Worm (Caenorhabditis elegans) whole organism, L2 larva: ENCODE results near the gene hot-8.

ENCODE experiments used
- C34F6.9 ChIP-seq: fragments of 150-350 bp; optimal IDR thresholded peaks from 2 replicates; lab custom pipeline; 2014; ENCODE audit warnings: missing biosample characterization, missing genetic modification characterization
- R02D3.7 ChIP-seq: fragments of 150-350 bp; optimal IDR thresholded peaks from 2 replicates; lab custom pipeline; 2014; ENCODE audit warnings: missing biosample characterization, missing genetic modification characterization
- Y55F3AM.14 ChIP-seq: fragments of 200-800 bp; sonication (Bioruptor generic); optimal IDR thresholded peaks from 2 replicates; lab custom pipeline; 2018; ENCODE audit warnings: mild to moderate bottlenecking, missing genetic modification characterization, missing compliant biosample characterization
- alr-1 ChIP-seq: fragments of 150-350 bp; optimal IDR thresholded peaks from 2 replicates; lab custom pipeline; 2014; ENCODE audit warnings: missing biosample characterization, missing genetic modification characterization
- ceh-16 ChIP-seq: fragments of 150-350 bp; optimal IDR thresholded peaks from 2 replicates; lab custom pipeline; 2014; ENCODE audit warnings: missing biosample characterization, missing genetic modification characterization
- dmd-4 ChIP-seq: sonication (generic microtip); optimal IDR thresholded peaks from 2 replicates; lab custom pipeline; 2017; ENCODE audit warnings: missing biosample characterization, missing genetic modification characterization
- egl-27 ChIP-seq: sonication (generic microtip); optimal IDR thresholded peaks from 3 replicates; lab custom pipeline; 2017; ENCODE audit warnings: missing biosample characterization, missing genetic modification reagents, missing genetic modification characterization
- elt-3 ChIP-seq: sonication (generic microtip); optimal IDR thresholded peaks from 2 replicates; lab custom pipeline; 2017; ENCODE audit warnings: missing biosample characterization, missing genetic modification characterization
- lin-13 ChIP-seq: fragments of 150-350 bp; optimal IDR thresholded peaks from 2 replicates; lab custom pipeline; 2014; ENCODE audit warnings: missing biosample characterization, missing genetic modification reagents, missing genetic modification characterization
- nhr-129 ChIP-seq: fragments of 150-350 bp; optimal IDR thresholded peaks from 2 replicates; lab custom pipeline; 2014; ENCODE audit warnings: missing biosample characterization, missing genetic modification characterization
- nhr-6 ChIP-seq: fragments of 150-350 bp; optimal IDR thresholded peaks from 2 replicates; lab custom pipeline; 2014; ENCODE audit warnings: missing biosample characterization, missing genetic modification characterization
- sem-4 ChIP-seq: fragments of 150-350 bp; optimal IDR thresholded peaks from 2 replicates; lab custom pipeline; 2014; ENCODE audit warnings: missing biosample characterization, missing genetic modification reagents, missing genetic modification characterization
- skn-1 ChIP-seq: sonication (generic microtip); optimal IDR thresholded peaks from 2 replicates; lab custom pipeline; 2017; ENCODE audit warnings: missing biosample characterization, missing genetic modification characterization
- sma-9 ChIP-seq, 2 experiments: fragments of 150-350 bp in 1 of 2; sonication (generic microtip) in 1 of 2; optimal IDR thresholded peaks; 2 replicates each; lab custom pipeline; 2014 to 2016; ENCODE audit warnings: missing genetic modification characterization in 2 of 2, mild to moderate bottlenecking in 1 of 2, missing biosample characterization in 1 of 2, missing compliant biosample characterization in 1 of 2, missing genetic modification reagents in 1 of 2, moderate library complexity in 1 of 2
- unc-39 ChIP-seq: fragments of 150-350 bp; optimal IDR thresholded peaks from 2 replicates; lab custom pipeline; 2014; ENCODE audit warnings: missing biosample characterization, missing genetic modification characterization
- unc-55 ChIP-seq: fragments of 150-350 bp; sonication (generic microtip); optimal IDR thresholded peaks from 3 replicates; lab custom pipeline; 2014; ENCODE audit warnings: missing biosample characterization, missing genetic modification reagents, missing genetic modification characterization
- zag-1 ChIP-seq: fragments of 150-350 bp; optimal IDR thresholded peaks from 2 replicates; lab custom pipeline; 2014; ENCODE audit warnings: missing biosample characterization, missing genetic modification characterization
- ztf-1 ChIP-seq: fragments of 200-800 bp; sonication (Bioruptor generic); conservative IDR thresholded peaks from 2 replicates; pipeline ENCODE4 v1.3.6; 2022; ENCODE audit warnings: missing genetic modification characterization, missing compliant biosample characterization
- ztf-11 ChIP-seq: sonication (generic microtip); optimal IDR thresholded peaks from 2 replicates; lab custom pipeline; 2017; ENCODE audit warnings: missing biosample characterization, missing genetic modification characterization
- ztf-4 ChIP-seq: fragments of 150-350 bp; optimal IDR thresholded peaks from 2 replicates; lab custom pipeline; 2014; ENCODE audit warnings: missing biosample characterization, missing genetic modification characterization

hot-8 gene

ce11 chrX:1232074-1232473, 52.0 kb downstream of the hot-8 start:
- TF ChIP-seq nhr-6 = no peak
- no peak for TF ChIP-seq ceh-16 (tag; lab: Kevin White, UChicago)
- TF ChIP-seq elt-3 (tag; lab: Kevin White, UChicago) = no peak
- no peak for TF ChIP-seq lin-13 (GFP tag; lab: Kevin White, UChicago)
- TF ChIP-seq unc-55 = no peak
- TF ChIP-seq ztf-11 (tag; lab: Kevin White, UChicago) = no peak
- no peak for TF ChIP-seq sma-9 (GFP tag; optimal IDR thresholded peaks at IDR 0.05; lab: Kevin White, UChicago)
- TF ChIP-seq sma-9 (tag; optimal IDR thresholded peaks at IDR 0.05; lab: Kevin White, UChicago) = no peak
- no peak for TF ChIP-seq Y55F3AM.14
- TF ChIP-seq unc-39 (tag; lab: Kevin White, UChicago) = no peak
- TF ChIP-seq nhr-129 (tag; lab: Kevin White, UChicago) = no peak
- TF ChIP-seq egl-27 (tag; lab: Kevin White, UChicago) = no peak
- TF ChIP-seq skn-1 = no peak
- no peak for TF ChIP-seq R02D3.7 (tag; lab: Kevin White, UChicago)
- TF ChIP-seq zag-1 (tag; lab: Kevin White, UChicago) = no peak
- TF ChIP-seq alr-1 (tag; lab: Kevin White, UChicago) = no peak
- TF ChIP-seq sem-4 (tag; lab: Kevin White, UChicago) = no peak
- TF ChIP-seq dmd-4 (tag; lab: Kevin White, UChicago) = no peak
- TF ChIP-seq ztf-1 = no peak
- no peak for TF ChIP-seq ztf-4 (tag; lab: Kevin White, UChicago)
- TF ChIP-seq C34F6.9 (tag; lab: Kevin White, UChicago) = no peak
